Worm (Caenorhabditis elegans) whole organism, mixed stage, embryonic: ENCODE results near the gene mrps-14.

ENCODE experiments used
- M03D4.4 ChIP-seq: sonication (generic microtip); optimal IDR thresholded peaks from 2 replicates; lab custom pipeline; 2017; ENCODE audit warnings: mild to moderate bottlenecking, missing genetic modification characterization, missing compliant biosample characterization
- bed-3 ChIP-seq: fragments of 200-800 bp; sonication (Bioruptor generic); optimal IDR thresholded peaks from 3 replicates; lab custom pipeline; 2018; ENCODE audit warnings: mild to moderate bottlenecking, missing genetic modification characterization, moderate library complexity, missing compliant biosample characterization
- blmp-1 ChIP-seq: fragments of 150-350 bp; optimal IDR thresholded peaks from 2 replicates; lab custom pipeline; 2014; ENCODE audit warnings: missing biosample characterization, missing genetic modification characterization
- ceh-39 ChIP-seq: fragments of 150-350 bp; optimal IDR thresholded peaks from 2 replicates; lab custom pipeline; 2014; ENCODE audit warnings: missing biosample characterization, missing genetic modification characterization
- ces-1 ChIP-seq: fragments of 150-350 bp; optimal IDR thresholded peaks from 2 replicates; lab custom pipeline; 2014; ENCODE audit warnings: missing biosample characterization, missing genetic modification reagents, missing genetic modification characterization
- drap-1 ChIP-seq: fragments of 200-800 bp; sonication (Bioruptor generic); optimal IDR thresholded peaks from 3 replicates; lab custom pipeline; 2018; ENCODE audit warnings: mild to moderate bottlenecking, missing genetic modification characterization, missing compliant biosample characterization
- elt-1 ChIP-seq: sonication (generic microtip); optimal IDR thresholded peaks from 2 replicates; lab custom pipeline; 2017; ENCODE audit warnings: missing genetic modification characterization, mild to moderate bottlenecking, missing compliant biosample characterization, antibody characterized with exemption, moderate library complexity, borderline replicate concordance; ENCODE audit not compliant: insufficient read depth
- elt-3 ChIP-seq: fragments of 150-350 bp; optimal IDR thresholded peaks from 2 replicates; lab custom pipeline; 2014; ENCODE audit warnings: missing biosample characterization, missing genetic modification characterization
- flh-1 ChIP-seq: fragments of 200-800 bp; sonication (Bioruptor generic); optimal IDR thresholded peaks from 2 replicates; lab custom pipeline; 2018; ENCODE audit warnings: mild to moderate bottlenecking, missing genetic modification characterization, moderate library complexity, missing compliant biosample characterization
- ham-2 ChIP-seq: fragments of 200-800 bp; sonication (Bioruptor generic); optimal IDR thresholded peaks from 2 replicates; lab custom pipeline; 2018; ENCODE audit warnings: mild to moderate bottlenecking, missing genetic modification characterization, missing compliant biosample characterization
- hlh-1 ChIP-seq: fragments of 150-350 bp; optimal IDR thresholded peaks from 2 replicates; lab custom pipeline; 2014; ENCODE audit warnings: missing biosample characterization, missing genetic modification reagents, missing genetic modification characterization
- lin-13 ChIP-seq: fragments of 150-350 bp; optimal IDR thresholded peaks from 2 replicates; lab custom pipeline; 2014; ENCODE audit warnings: missing biosample characterization, missing genetic modification characterization
- lin-32 ChIP-seq: fragments of 200-800 bp; sonication (Bioruptor generic); optimal IDR thresholded peaks from 2 replicates; lab custom pipeline; 2018; ENCODE audit warnings: mild to moderate bottlenecking, missing genetic modification characterization, missing compliant biosample characterization
- lsy-2 ChIP-seq: fragments of 150-350 bp; optimal IDR thresholded peaks from 2 replicates; lab custom pipeline; 2014; ENCODE audit warnings: missing biosample characterization, missing genetic modification characterization
- mab-5 ChIP-seq: fragments of 150-350 bp; optimal IDR thresholded peaks from 2 replicates; lab custom pipeline; 2014; ENCODE audit warnings: missing biosample characterization, missing genetic modification characterization
- mep-1 ChIP-seq: fragments of 150-350 bp; optimal IDR thresholded peaks from 2 replicates; lab custom pipeline; 2017; ENCODE audit warnings: missing biosample characterization, missing genetic modification reagents, missing genetic modification characterization, inconsistent platforms
- mls-2 ChIP-seq: sonication (generic microtip); optimal IDR thresholded peaks from 2 replicates; lab custom pipeline; 2016; ENCODE audit warnings: mild to moderate bottlenecking, missing genetic modification characterization, moderate library complexity, missing compliant biosample characterization
- nhr-12 ChIP-seq: fragments of 150-350 bp; optimal IDR thresholded peaks from 2 replicates; lab custom pipeline; 2014; ENCODE audit warnings: missing biosample characterization, missing genetic modification characterization
- nhr-2 ChIP-seq: fragments of 150-350 bp; optimal IDR thresholded peaks from 2 replicates; lab custom pipeline; 2014; ENCODE audit warnings: missing biosample characterization, missing genetic modification characterization
- nhr-237 ChIP-seq: fragments of 150-350 bp; optimal IDR thresholded peaks from 2 replicates; lab custom pipeline; 2014; ENCODE audit warnings: missing biosample characterization, missing genetic modification characterization
- nhr-28 ChIP-seq: fragments of 150-350 bp; optimal IDR thresholded peaks from 2 replicates; lab custom pipeline; 2014; ENCODE audit warnings: missing biosample characterization, missing genetic modification characterization
- nhr-76 ChIP-seq: sonication (generic microtip); optimal IDR thresholded peaks from 2 replicates; lab custom pipeline; 2017; ENCODE audit warnings: missing biosample characterization, missing genetic modification characterization
- pha-4 ChIP-seq: fragments of 150-350 bp; optimal IDR thresholded peaks from 2 replicates; lab custom pipeline; 2018; ENCODE audit warnings: missing biosample characterization, missing genetic modification reagents, missing genetic modification characterization
- snpc-4 ChIP-seq: fragments of 150-350 bp; optimal IDR thresholded peaks from 2 replicates; lab custom pipeline; 2014; ENCODE audit warnings: missing biosample characterization, missing genetic modification characterization
- sptf-1 ChIP-seq: sonication (generic microtip); optimal IDR thresholded peaks from 2 replicates; lab custom pipeline; 2017; ENCODE audit warnings: mild to moderate bottlenecking, missing genetic modification characterization, moderate library complexity, missing compliant biosample characterization
- unc-62 ChIP-seq: fragments of 150-350 bp; optimal IDR thresholded peaks from 2 replicates; lab custom pipeline; 2014; ENCODE audit warnings: missing biosample characterization, missing genetic modification reagents, missing genetic modification characterization
- zip-8 ChIP-seq: fragments of 150-350 bp; optimal IDR thresholded peaks from 2 replicates; lab custom pipeline; 2014; ENCODE audit warnings: missing biosample characterization, missing genetic modification characterization

The mrps-14 gene

DNA sequence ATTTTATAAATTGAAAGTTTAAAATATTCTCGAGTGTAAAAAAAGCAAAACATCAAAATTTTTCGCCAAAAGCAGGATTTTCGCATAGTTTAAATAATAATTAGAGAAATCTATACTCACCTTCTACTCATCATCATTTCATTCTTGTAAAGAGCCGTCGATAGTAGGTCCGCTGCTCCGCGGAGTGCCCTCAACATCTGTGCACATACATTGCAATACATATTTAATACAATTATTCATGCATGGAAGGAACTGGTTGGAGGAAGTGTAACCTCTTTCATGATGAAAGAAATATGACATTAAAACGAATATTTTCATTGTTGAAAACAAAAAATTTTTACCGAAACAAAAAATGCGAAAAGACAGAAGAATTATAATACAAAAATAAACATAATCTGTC is at the start of gene mrps-14:
TSS of gene mrps-14 (minus strand) at position 197 of the 400 bp plus-strand sequence.
- TF ChIP-seq drap-1 (GFP tag; lab: Kevin White, UChicago) (no peak), ces-1 (GFP tag; lab: Kevin White, UChicago) (peak; percentile 36)

DNA sequence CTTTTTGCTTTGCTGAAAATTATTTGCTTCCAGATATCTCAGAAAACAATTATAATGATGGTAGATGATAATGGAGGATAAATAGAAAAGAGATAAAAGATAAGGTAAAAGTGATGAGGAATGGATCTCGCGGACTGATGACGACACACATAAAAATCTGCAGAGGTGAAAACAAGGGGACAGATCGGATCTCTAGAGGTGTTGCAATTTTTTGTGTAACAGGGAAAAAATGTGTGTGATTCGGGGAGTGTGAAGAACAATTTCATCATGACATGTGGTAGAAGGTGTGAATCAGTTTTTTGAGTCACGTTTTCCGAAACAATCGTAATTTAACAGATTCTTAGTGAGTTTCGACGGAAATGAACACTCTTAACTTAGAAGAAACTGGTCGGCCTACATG is 46.6 kb upstream of the mrps-14 start:
- TF ChIP-seq elt-1, result peak; percentile 4
- no peak for TF ChIP-seq zip-8 (tag; lab: Kevin White, UChicago)
- TF ChIP-seq, all 35 proteins: peak for 1

DNA sequence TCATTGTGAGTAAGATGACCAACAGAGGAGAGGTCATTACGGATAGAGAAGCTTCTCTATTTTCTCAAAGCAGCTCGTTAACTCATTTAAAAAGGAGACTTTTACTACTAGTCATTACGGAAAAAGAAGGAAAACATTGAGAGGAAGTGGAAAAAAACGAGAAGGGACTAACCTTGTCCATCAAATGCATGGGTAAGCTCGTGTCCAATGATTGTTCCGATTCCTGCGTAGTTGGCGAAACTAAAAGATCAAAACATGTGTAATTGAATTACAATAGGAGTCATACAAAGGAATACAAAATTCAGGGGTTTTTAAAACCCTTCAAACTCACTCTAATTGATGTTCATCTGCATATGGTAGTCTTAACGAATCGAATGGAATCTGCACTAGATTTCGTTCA is 42.7 kb upstream of the mrps-14 start:
- TF ChIP-seq drap-1 (GFP tag; lab: Kevin White, UChicago), result no peak
- TF ChIP-seq ces-1 (GFP tag; lab: Kevin White, UChicago), result peak; percentile 26

DNA sequence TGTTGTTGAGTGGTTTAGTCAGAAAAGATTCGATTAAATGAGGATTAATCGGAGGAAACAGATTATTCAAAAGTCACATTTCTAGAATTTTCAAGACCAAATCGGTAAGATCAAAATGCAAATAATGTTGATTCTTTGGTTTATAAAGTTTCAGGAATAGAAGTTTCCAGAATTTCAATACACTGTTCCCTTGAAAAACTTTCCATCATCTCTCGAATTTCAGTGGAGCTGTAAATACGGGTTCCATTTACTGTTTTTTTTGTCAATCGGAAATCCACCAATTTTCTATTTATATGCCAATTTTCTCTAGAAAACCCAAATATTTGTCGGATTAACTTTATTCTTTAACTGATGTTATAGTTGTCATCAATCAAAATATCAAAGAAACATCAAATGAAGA is 40.9 kb upstream of the mrps-14 start:
- TF ChIP-seq lsy-2 (tag; lab: Kevin White, UChicago) (no peak), nhr-237 (tag; lab: Kevin White, UChicago) (no peak), bed-3 (GFP tag; lab: Kevin White, UChicago) (no peak), lin-32 (GFP tag; lab: Kevin White, UChicago) (no peak), zip-8 (tag; lab: Kevin White, UChicago) (no peak), hlh-1 (tag; lab: Kevin White, UChicago) (no peak), ham-2 (GFP tag; lab: Kevin White, UChicago) (no peak), ceh-39 (tag; lab: Kevin White, UChicago) (no peak), ces-1 (GFP tag; lab: Kevin White, UChicago) (no peak), elt-3 (no peak), nhr-28 (no peak), drap-1 (GFP tag; lab: Kevin White, UChicago) (no peak), blmp-1 (tag; lab: Kevin White, UChicago) (no peak), snpc-4 (tag; lab: Kevin White, UChicago) (no peak)

DNA sequence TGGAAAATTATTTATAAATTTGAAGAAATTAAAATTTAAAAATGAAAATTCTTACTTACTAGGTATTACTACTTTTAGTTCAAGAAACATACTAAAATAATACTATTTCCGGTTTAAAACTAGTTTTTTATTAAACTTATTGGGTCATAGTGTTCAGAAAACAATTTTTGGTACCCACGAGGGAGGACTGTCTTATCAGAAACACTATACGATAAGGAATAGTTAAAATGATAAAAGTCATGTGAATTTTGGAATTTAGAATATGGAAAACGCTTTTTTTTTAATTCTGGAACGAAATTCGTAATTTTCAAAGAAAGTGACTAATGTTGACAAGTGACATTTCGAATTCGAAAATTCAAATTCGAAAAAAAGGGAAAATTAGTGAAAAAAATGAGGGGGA is 39.4 kb upstream of the mrps-14 start:
- TF ChIP-seq unc-62 (GFP tag; lab: Kevin White, UChicago) (no peak), snpc-4 (tag; lab: Kevin White, UChicago) (no peak), nhr-28 (no peak), lin-13 (tag; lab: Kevin White, UChicago) (no peak), blmp-1 (tag; lab: Kevin White, UChicago) (no peak), nhr-12 (tag; lab: Kevin White, UChicago) (no peak), drap-1 (GFP tag; lab: Kevin White, UChicago) (no peak), pha-4 (tag; lab: Kevin White, UChicago) (no peak), ces-1 (GFP tag; lab: Kevin White, UChicago) (no peak), nhr-2 (tag; lab: Kevin White, UChicago) (no peak), hlh-1 (tag; lab: Kevin White, UChicago) (no peak), M03D4.4 (tag; lab: Kevin White, UChicago) (no peak), lsy-2 (tag; lab: Kevin White, UChicago) (no peak), nhr-76 (no peak), mab-5 (tag; lab: Kevin White, UChicago) (no peak), mls-2 (tag; lab: Kevin White, UChicago) (no peak), ceh-39 (tag; lab: Kevin White, UChicago) (no peak)

DNA sequence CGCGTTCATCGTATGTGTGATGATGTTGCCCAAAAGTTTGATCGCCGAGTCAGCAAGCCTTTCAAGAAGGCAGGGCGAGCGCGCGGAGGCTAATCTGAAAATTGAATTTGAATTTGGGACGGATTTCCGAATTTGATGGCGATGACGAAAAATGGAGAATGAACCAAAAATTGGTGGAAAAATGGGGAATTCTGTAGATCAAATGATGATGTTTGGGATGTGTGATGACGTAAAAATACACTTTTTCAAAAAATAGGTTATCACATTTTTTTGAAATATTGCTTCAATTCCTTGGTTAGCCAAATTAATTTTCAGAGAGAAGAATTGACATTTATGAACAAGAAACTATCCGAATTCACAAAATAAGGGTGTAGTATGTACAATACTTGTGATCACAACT is 37.3 kb upstream of the mrps-14 start, which contains the start of gene ZK971.1:
TSS of gene ZK971.1 (minus strand) at position 101 of the 400 bp plus-strand sequence.
- TF ChIP-seq ces-1 (GFP tag; lab: Kevin White, UChicago), result peak; percentile 29
- no peak for TF ChIP-seq elt-1
- TF ChIP-seq, all 35 proteins: peak for 1

DNA sequence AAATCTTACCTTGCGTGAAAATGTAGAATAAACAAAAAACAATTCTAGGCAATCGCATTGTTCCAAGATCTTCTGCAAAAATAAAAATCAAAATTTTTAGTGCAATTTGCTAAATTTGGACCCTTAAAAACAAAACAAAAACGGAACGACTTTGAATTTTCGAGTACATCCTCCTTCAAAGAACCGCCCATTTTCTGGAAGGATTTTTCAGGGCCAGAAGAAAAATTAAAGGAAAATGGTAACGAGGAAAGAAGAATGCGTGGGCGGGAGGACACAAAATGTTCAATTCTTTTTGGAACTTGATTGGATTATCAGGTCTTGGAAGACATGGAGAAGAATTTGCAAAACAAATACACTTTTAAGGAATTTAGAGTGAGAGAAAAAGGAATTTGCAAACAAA is 28.8 kb upstream of the mrps-14 start, which contains the start of gene F54B3.4:
TSS of gene F54B3.4 (minus strand) at position 101 of the 400 bp plus-strand sequence.
- TF ChIP-seq ces-1 (GFP tag; lab: Kevin White, UChicago) (peak; percentile 53), lin-32 (GFP tag; lab: Kevin White, UChicago) (no peak)

DNA sequence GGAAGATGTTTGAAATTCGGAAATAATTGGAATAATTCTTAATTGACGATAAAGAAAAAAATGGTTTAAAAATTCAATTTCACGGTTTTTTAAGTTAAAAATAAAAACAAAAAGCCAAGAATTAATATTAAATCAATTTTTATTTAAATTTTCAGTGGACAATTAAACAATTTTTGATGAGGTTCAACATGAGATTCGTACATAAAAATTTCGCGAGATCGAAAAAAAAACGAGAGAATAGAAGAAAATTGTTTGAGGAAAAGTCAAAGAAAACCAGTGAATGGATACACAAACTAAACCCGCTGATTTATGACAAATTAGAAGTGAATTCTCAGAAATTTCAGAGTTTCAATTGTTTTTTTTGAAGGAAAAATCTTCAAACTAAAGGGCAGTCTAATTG is 27.8 kb upstream of the mrps-14 start, which contains the start of gene F54B3.2:
TSS of gene F54B3.2 (minus strand) at position 101 of the 400 bp plus-strand sequence.
- TF ChIP-seq snpc-4 (tag; lab: Kevin White, UChicago) (no peak), blmp-1 (tag; lab: Kevin White, UChicago) (no peak), elt-1 (no peak), nhr-76 (no peak), ces-1 (GFP tag; lab: Kevin White, UChicago) (no peak), ceh-39 (tag; lab: Kevin White, UChicago) (no peak), flh-1 (GFP tag; lab: Kevin White, UChicago) (no peak), bed-3 (GFP tag; lab: Kevin White, UChicago) (no peak), ham-2 (GFP tag; lab: Kevin White, UChicago) (no peak), nhr-12 (tag; lab: Kevin White, UChicago) (no peak), mep-1 (tag; lab: Kevin White, UChicago) (no peak), pha-4 (tag; lab: Kevin White, UChicago) (no peak), sptf-1 (tag; lab: Kevin White, UChicago) (no peak)
